Fruit fly (Drosophila melanogaster) whole organism, embryonic: Measurements from ENCODE around the gene Charon.

Experiments used
- Blimp-1 ChIP-seq: fragments of 200-800 bp; sonication (Bioruptor generic); optimal IDR thresholded peaks from 3 replicates; lab custom pipeline; 2018; ENCODE audit warnings: missing biosample characterization, missing genetic modification characterization, mild to moderate bottlenecking, moderate library complexity, missing genetic modification reagents
- CG12104 ChIP-seq: fragments of 200-800 bp; sonication (Bioruptor generic); optimal IDR thresholded peaks from 3 replicates; lab custom pipeline; 2016; ENCODE audit warnings: missing biosample characterization, missing genetic modification characterization
- cato ChIP-seq: fragments of 200-800 bp; sonication (Bioruptor generic); optimal IDR thresholded peaks from 2 replicates; lab custom pipeline; 2016; ENCODE audit warnings: missing biosample characterization, missing genetic modification characterization, borderline replicate concordance
- tin ChIP-seq: fragments of 200-800 bp; sonication (Bioruptor generic); optimal IDR thresholded peaks from 3 replicates; lab custom pipeline; 2016; ENCODE audit warnings: missing biosample characterization, missing genetic modification characterization

dm6 chr2L:1126527-1126926 is 46.1 kb downstream of the Charon start:
- TF ChIP-seq Blimp-1 (GFP tag; lab: Kevin White, UChicago) (no peak), tin (GFP tag; lab: Kevin White, UChicago) (no peak), CG12104 (no peak), cato (no peak)
